Fruit fly (Drosophila melanogaster) whole organism, pupa: ENCODE results near the gene CG2993.

ENCODE experiments used
- CG10348 ChIP-seq: fragments of 200-800 bp; sonication (Bioruptor generic); IDR thresholded peaks from 2 replicates; pipeline ENCODE4 v1.3.6; 2022; ENCODE audit warnings: missing biosample characterization, missing genetic modification characterization
- CG14655 ChIP-seq: fragments of 200-800 bp; sonication (Bioruptor generic); optimal IDR thresholded peaks from 3 replicates; lab custom pipeline; 2017; ENCODE audit warnings: mild to moderate bottlenecking, missing biosample characterization, missing genetic modification reagents, missing genetic modification characterization
- CG32121 ChIP-seq: fragments of 200-800 bp; sonication (Bioruptor generic); IDR thresholded peaks from 2 replicates; pipeline ENCODE4 v1.3.6; 2022; ENCODE audit warnings: missing biosample characterization, missing genetic modification characterization
- CG34367 ChIP-seq: fragments of 200-800 bp; sonication (Bioruptor generic); optimal IDR thresholded peaks from 2 replicates; lab custom pipeline; 2018; ENCODE audit warnings: missing biosample characterization, mild to moderate bottlenecking, missing genetic modification characterization
- EcR ChIP-seq: fragments of 200-800 bp; sonication (Bioruptor generic); optimal IDR thresholded peaks from 3 replicates; lab custom pipeline; 2019; ENCODE audit warnings: missing biosample characterization, missing genetic modification characterization, mild to moderate bottlenecking, moderate library complexity, missing genetic modification reagents
- Pif1A ChIP-seq: fragments of 200-800 bp; sonication (Bioruptor generic); optimal IDR thresholded peaks from 3 replicates; lab custom pipeline; 2016; ENCODE audit warnings: missing biosample characterization, missing genetic modification characterization

DNA sequence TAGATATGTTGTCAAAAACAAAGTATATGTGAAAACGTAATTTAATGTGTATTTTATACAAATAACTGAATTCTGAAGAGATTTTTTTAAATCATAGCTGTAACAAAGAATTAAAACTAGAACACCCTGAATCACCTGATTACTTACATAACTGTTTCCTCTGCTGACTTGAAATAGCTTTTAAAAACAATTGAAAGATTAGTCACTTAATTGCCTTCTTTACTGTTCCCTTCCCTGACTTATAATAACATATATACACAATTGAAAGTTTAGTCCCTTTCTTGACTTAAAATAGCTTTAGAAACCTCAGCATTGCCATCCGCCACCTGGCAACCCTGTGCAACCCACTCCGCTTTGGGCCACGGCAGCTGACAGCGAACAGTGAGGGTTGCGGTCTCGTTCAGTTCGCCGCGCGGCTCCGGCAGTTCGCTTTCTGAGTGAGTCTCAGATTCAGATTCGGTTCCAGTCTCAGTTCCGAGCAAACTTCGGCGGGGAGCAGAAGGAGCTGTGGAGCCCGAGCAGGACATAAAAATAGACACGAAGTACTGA, 4.2 kb upstream of the CG2993 start, which contains the start of gene CG34384:
- TF ChIP-seq EcR (GFP tag; lab: Kevin White, UChicago): no peak
- peak; percentile 49 for TF ChIP-seq CG14655 (GFP tag; lab: Kevin White, UChicago)
- TF ChIP-seq Pif1A (GFP tag; lab: Kevin White, UChicago): peak; percentile 21
- no peak for TF ChIP-seq CG34367 (tag; lab: Kevin White, UChicago)
- no peak for TF ChIP-seq CG10348 (GFP tag; lab: Robert Waterston, UW)
- TF ChIP-seq CG32121 (GFP tag; lab: Robert Waterston, UW): no peak
